Fruit fly (Drosophila melanogaster) whole organism, embryonic: Measurements from ENCODE around the gene CG31798.

Experiments used
- CG10147 ChIP-seq: fragments of 200-800 bp; sonication (Bioruptor generic); optimal IDR thresholded peaks from 2 replicates; lab custom pipeline; 2019; ENCODE audit warnings: missing biosample characterization, mild to moderate bottlenecking, missing genetic modification characterization, moderate library complexity
- CG10959 ChIP-seq: fragments of 200-800 bp; sonication (Bioruptor generic); IDR thresholded peaks from 2 replicates; pipeline ENCODE4 v1.3.6; 2022; ENCODE audit warnings: missing biosample characterization, missing genetic modification characterization
- CG12155 ChIP-seq: fragments of 200-800 bp; sonication (Bioruptor generic); optimal IDR thresholded peaks from 3 replicates; lab custom pipeline; 2016; ENCODE audit warnings: missing biosample characterization, missing genetic modification characterization
- CG12659 ChIP-seq: fragments of 200-800 bp; sonication (Bioruptor generic); optimal IDR thresholded peaks from 3 replicates; lab custom pipeline; 2017; ENCODE audit warnings: mild to moderate bottlenecking, missing biosample characterization, missing genetic modification reagents, missing genetic modification characterization
- CG13775 ChIP-seq: fragments of 200-800 bp; sonication (Bioruptor generic); optimal IDR thresholded peaks from 3 replicates; lab custom pipeline; 2017; ENCODE audit warnings: missing biosample characterization, mild to moderate bottlenecking, missing genetic modification characterization
- CG1792 ChIP-seq: fragments of 200-800 bp; sonication (Bioruptor generic); optimal IDR thresholded peaks from 2 replicates; lab custom pipeline; 2016; ENCODE audit warnings: missing biosample characterization, missing genetic modification characterization
- CG2712 ChIP-seq: fragments of 200-800 bp; optimal IDR thresholded peaks from 3 replicates; lab custom pipeline; 2019; ENCODE audit warnings: missing biosample characterization, mild to moderate bottlenecking, missing genetic modification characterization, moderate library complexity
- CG30020 ChIP-seq: fragments of 200-800 bp; optimal IDR thresholded peaks from 2 replicates; lab custom pipeline; 2019; ENCODE audit warnings: missing biosample characterization, mild to moderate bottlenecking, missing genetic modification characterization, moderate library complexity
- CG31441 ChIP-seq: fragments of 200-800 bp; sonication (Bioruptor generic); IDR thresholded peaks from 2 replicates; pipeline ENCODE4 v1.3.6; 2022; ENCODE audit warnings: missing biosample characterization, missing genetic modification characterization
- CG4404 ChIP-seq: fragments of 200-800 bp; sonication (Bioruptor generic); IDR thresholded peaks from 2 replicates; pipeline ENCODE4 v1.3.6; 2022; ENCODE audit warnings: missing biosample characterization, missing genetic modification characterization
- CG4617 ChIP-seq: fragments of 200-800 bp; sonication (Bioruptor generic); optimal IDR thresholded peaks from 3 replicates; lab custom pipeline; 2016; ENCODE audit warnings: missing biosample characterization, missing genetic modification characterization, borderline replicate concordance
- CG6683 ChIP-seq: fragments of 200-800 bp; sonication (Bioruptor generic); optimal IDR thresholded peaks from 2 replicates; lab custom pipeline; 2017; ENCODE audit warnings: missing biosample characterization, mild to moderate bottlenecking, missing genetic modification characterization, missing genetic modification reagents
- CG6689 ChIP-seq: fragments of 200-800 bp; sonication (Bioruptor generic); IDR thresholded peaks from 2 replicates; pipeline ENCODE4 v1.3.6; 2022; ENCODE audit warnings: missing biosample characterization, missing genetic modification characterization
- CG7556 ChIP-seq: fragments of 200-800 bp; sonication (Bioruptor generic); optimal IDR thresholded peaks from 2 replicates; lab custom pipeline; 2017; ENCODE audit warnings: missing biosample characterization, mild to moderate bottlenecking, missing genetic modification characterization
- CG8388 ChIP-seq: fragments of 200-800 bp; sonication (Bioruptor generic); optimal IDR thresholded peaks from 2 replicates; lab custom pipeline; 2019; ENCODE audit warnings: missing biosample characterization, mild to moderate bottlenecking, missing genetic modification characterization, moderate library complexity
- CG8765 ChIP-seq: fragments of 200-800 bp; sonication (Bioruptor generic); IDR thresholded peaks from 2 replicates; pipeline ENCODE4 v1.3.6; 2022; ENCODE audit warnings: missing biosample characterization, missing genetic modification characterization
- CG9609 ChIP-seq: fragments of 200-800 bp; sonication (Bioruptor generic); optimal IDR thresholded peaks from 3 replicates; lab custom pipeline; 2016; ENCODE audit warnings: missing biosample characterization, missing genetic modification characterization
- CHES-1-like ChIP-seq: fragments of 200-800 bp; sonication (Bioruptor generic); optimal IDR thresholded peaks from 2 replicates; lab custom pipeline; 2016; ENCODE audit warnings: missing biosample characterization, missing genetic modification characterization
- Dll ChIP-seq: fragments of 200-800 bp; sonication (Bioruptor generic); IDR thresholded peaks from 4 replicates; pipeline ENCODE4 v1.3.6; 2022; ENCODE audit warnings: missing biosample characterization, missing genetic modification characterization; ENCODE audit not compliant: partially characterized antibody
- Fer1 ChIP-seq: fragments of 200-800 bp; sonication (Bioruptor generic); optimal IDR thresholded peaks from 2 replicates; lab custom pipeline; 2017; ENCODE audit warnings: missing biosample characterization, mild to moderate bottlenecking, missing genetic modification characterization
- HLHmδ ChIP-seq: fragments of 200-800 bp; sonication (Bioruptor generic); optimal IDR thresholded peaks from 2 replicates; lab custom pipeline; 2018; ENCODE audit warnings: missing biosample characterization, mild to moderate bottlenecking, missing genetic modification characterization, moderate library complexity
- MESR4 ChIP-seq: fragments of 200-800 bp; sonication (Bioruptor generic); optimal IDR thresholded peaks from 2 replicates; lab custom pipeline; 2018; ENCODE audit warnings: missing biosample characterization, mild to moderate bottlenecking, missing genetic modification characterization, moderate library complexity
- Med ChIP-seq: fragments of 200-800 bp; sonication (Bioruptor generic); peaks from one replicate; lab custom pipeline; 2016; ENCODE audit warnings: missing biosample characterization, missing genetic modification characterization, mild to moderate bottlenecking, inconsistent platforms, moderate library complexity
- Meics ChIP-seq: fragments of 200-800 bp; sonication (Bioruptor generic); optimal IDR thresholded peaks from 2 replicates; lab custom pipeline; 2017; ENCODE audit warnings: missing biosample characterization, mild to moderate bottlenecking, missing genetic modification characterization
- Mrtf ChIP-seq: fragments of 200-800 bp; sonication (Bioruptor generic); IDR thresholded peaks from 3 replicates; pipeline ENCODE4 v1.3.6; 2022; ENCODE audit warnings: missing biosample characterization, missing genetic modification characterization
- Sry-β ChIP-seq: fragments of 200-800 bp; sonication (Bioruptor generic); optimal IDR thresholded peaks from 2 replicates; lab custom pipeline; 2018; ENCODE audit warnings: missing biosample characterization, mild to moderate bottlenecking, missing genetic modification characterization, moderate library complexity
- TFAM ChIP-seq: fragments of 200-800 bp; sonication (Bioruptor generic); optimal IDR thresholded peaks from 2 replicates; lab custom pipeline; 2017; ENCODE audit warnings: missing biosample characterization, missing genetic modification characterization, inconsistent platforms
- Taf1 ChIP-seq: fragments of 200-800 bp; sonication (Bioruptor generic); IDR thresholded peaks from 2 replicates; pipeline ENCODE4 v1.3.6; 2022; ENCODE audit warnings: missing biosample characterization, missing genetic modification characterization
- Trl ChIP-seq, 3 experiments: fragments of >200 bp in 2 of 3; fragments of 200-800 bp in 1 of 3; sonication (Bioruptor generic) in 1 of 3; optimal IDR thresholded peaks; 2 replicates in 1 of 3; 3 replicates in 2 of 3; lab custom pipeline; 2016 to 2017; ENCODE audit warnings: missing biosample characterization in 1 of 3, missing genetic modification characterization in 1 of 3
- Usf ChIP-seq: fragments of 200-800 bp; sonication (Bioruptor generic); optimal IDR thresholded peaks from 2 replicates; lab custom pipeline; 2017; ENCODE audit warnings: missing genotype, missing biosample characterization, missing genetic modification characterization
- ap ChIP-seq: fragments of 200-800 bp; sonication (Bioruptor generic); IDR thresholded peaks from 2 replicates; pipeline ENCODE4 v1.3.6; 2022; ENCODE audit warnings: missing biosample characterization, missing genetic modification characterization
- ash1 ChIP-seq: fragments of 200-800 bp; sonication (Bioruptor generic); optimal IDR thresholded peaks from 2 replicates; lab custom pipeline; 2018; ENCODE audit warnings: missing biosample characterization, mild to moderate bottlenecking, missing genetic modification characterization
- chn ChIP-seq: fragments of 200-800 bp; sonication (Bioruptor generic); optimal IDR thresholded peaks from 2 replicates; lab custom pipeline; 2016; ENCODE audit warnings: missing biosample characterization, missing genetic modification characterization
- hth ChIP-seq: fragments of >200 bp; optimal IDR thresholded peaks from 2 replicates; lab custom pipeline; 2017; ENCODE audit warnings: inconsistent platforms
- lab ChIP-seq: fragments of 200-800 bp; sonication (Bioruptor generic); optimal IDR thresholded peaks from 3 replicates; lab custom pipeline; 2017; ENCODE audit warnings: missing biosample characterization, missing genetic modification characterization, mild to moderate bottlenecking, moderate library complexity, missing genetic modification reagents
- nau ChIP-seq: fragments of 200-800 bp; sonication (Bioruptor generic); optimal IDR thresholded peaks from 3 replicates; lab custom pipeline; 2017; ENCODE audit warnings: missing biosample characterization, mild to moderate bottlenecking, missing genetic modification characterization, missing genetic modification reagents
- nmo ChIP-seq: fragments of 200-800 bp; sonication (Bioruptor generic); optimal IDR thresholded peaks from 2 replicates; lab custom pipeline; 2018; ENCODE audit warnings: missing biosample characterization, mild to moderate bottlenecking, missing genetic modification characterization, moderate library complexity
- nom ChIP-seq: fragments of 200-800 bp; sonication (Bioruptor generic); optimal IDR thresholded peaks from 2 replicates; lab custom pipeline; 2017; ENCODE audit warnings: missing biosample characterization, missing genetic modification characterization, mild to moderate bottlenecking, moderate library complexity, missing genetic modification reagents
- p53 ChIP-seq: fragments of 200-800 bp; sonication (Bioruptor generic); optimal IDR thresholded peaks from 2 replicates; lab custom pipeline; 2016; ENCODE audit warnings: missing biosample characterization, missing genetic modification characterization
- pan ChIP-seq, 4 experiments: fragments of >200 bp in 3 of 4; fragments of 200-800 bp in 1 of 4; sonication (Bioruptor generic) in 1 of 4; optimal IDR thresholded peaks in 3 of 4; IDR thresholded peaks in 1 of 4; 2 replicates each; pipeline versions ENCODE4 v1.3.6 to Lab custom; 2017 to 2022; ENCODE audit warnings: missing biosample characterization in 2 of 4, missing genetic modification characterization in 2 of 4, mixed read lengths in 1 of 4
- rib ChIP-seq: fragments of 200-800 bp; sonication (Bioruptor generic); IDR thresholded peaks from 2 replicates; pipeline ENCODE4 v1.3.6; 2022; ENCODE audit warnings: missing biosample characterization, missing genetic modification characterization
- sens ChIP-seq: fragments of 200-800 bp; sonication (Bioruptor generic); peaks from one replicate; lab custom pipeline; 2016; ENCODE audit warnings: missing biosample characterization, missing genetic modification characterization
- sisA ChIP-seq: fragments of 200-800 bp; sonication (Bioruptor generic); IDR thresholded peaks from 2 replicates; pipeline ENCODE4 v1.3.6; 2022; ENCODE audit warnings: missing biosample characterization, missing genetic modification characterization
- slbo ChIP-seq: fragments of 200-800 bp; sonication (Bioruptor generic); IDR thresholded peaks from 2 replicates; pipeline ENCODE4 v1.3.6; 2022; ENCODE audit warnings: missing biosample characterization, missing genetic modification characterization
- slp2 ChIP-seq: fragments of 200-800 bp; sonication (Bioruptor generic); optimal IDR thresholded peaks from 2 replicates; lab custom pipeline; 2016; ENCODE audit warnings: missing biosample characterization, missing genetic modification characterization
- stwl ChIP-seq: fragments of 200-800 bp; sonication (Bioruptor generic); optimal IDR thresholded peaks from 3 replicates; lab custom pipeline; 2018; ENCODE audit warnings: missing biosample characterization, mild to moderate bottlenecking, missing genetic modification characterization, moderate library complexity
- unpg ChIP-seq: fragments of 200-800 bp; sonication (Bioruptor generic); optimal IDR thresholded peaks from 3 replicates; lab custom pipeline; 2018; ENCODE audit warnings: missing biosample characterization, mild to moderate bottlenecking, missing genetic modification characterization, moderate library complexity
- wek ChIP-seq: fragments of 200-800 bp; sonication (Bioruptor generic); optimal IDR thresholded peaks from 3 replicates; lab custom pipeline; 2018; ENCODE audit warnings: missing biosample characterization, mild to moderate bottlenecking, missing genetic modification characterization, moderate library complexity
- z ChIP-seq: fragments of 200-800 bp; sonication (Bioruptor generic); IDR thresholded peaks from 3 replicates; pipeline ENCODE4 v1.3.6; 2022; ENCODE audit warnings: missing biosample characterization, missing genetic modification characterization

Gene CG31798

dm6 chr2L:19397617-19398316, 3.8 kb downstream of the CG31798 start (continued):
- TF ChIP-seq slp2 (GFP tag; lab: Kevin White, UChicago) (no peak), CG12155 (GFP tag; lab: Kevin White, UChicago) (peak; percentile 1), CG13775 (no peak), CG8765 (no peak), hth (lab: Kevin White, UChicago) (no peak), slbo (peak; percentile 39), HLHmδ (GFP tag; lab: Kevin White, UChicago) (no peak), CG6689 (GFP tag; lab: Robert Waterston, UW) (no peak), p53 (GFP tag; lab: Kevin White, UChicago) (no peak), CG30020 (no peak), ap (no peak), CG2712 (tag; lab: Kevin White, UChicago) (no peak), CG4404 (no peak), CG10147 (GFP tag; lab: Kevin White, UChicago) (no peak), sens (GFP tag; lab: Kevin White, UChicago) (peak; percentile 44), Med (GFP tag; lab: Kevin White, UChicago) (peak; percentile 72), ash1 (GFP tag; lab: Kevin White, UChicago) (no peak), unpg (GFP tag; lab: Kevin White, UChicago) (no peak), chn (GFP tag; lab: Kevin White, UChicago) (peak; percentile 8), Taf1 (GFP tag; lab: Robert Waterston, UW) (no peak), CG4617 (no peak), Meics (GFP tag; lab: Kevin White, UChicago) (peak; percentile 49), pan (optimal IDR thresholded peaks at IDR 0.05; lab: Kevin White, UChicago) (no peak), pan (GFP tag; optimal IDR thresholded peaks at IDR 0.05 in 1 of 2, IDR thresholded peaks at IDR 0.05 in 1 of 2) (peak in 1 of 2 experiments; percentile 30), CG8388 (GFP tag; lab: Kevin White, UChicago) (peak; percentile 12), TFAM (no peak), CG6683 (GFP tag; lab: Kevin White, UChicago) (no peak), CG12659 (GFP tag; lab: Kevin White, UChicago) (peak; percentile 15), sisA (GFP tag; lab: Robert Waterston, UW) (no peak; the same call in 1 of the 2 replicates), Dll (no peak), nmo (GFP tag; lab: Kevin White, UChicago) (peak; percentile 15), stwl (tag; lab: Kevin White, UChicago) (no peak), CG9609 (GFP tag; lab: Kevin White, UChicago) (no peak), Trl (optimal IDR thresholded peaks at IDR 0.05; lab: Kevin White, UChicago) (peak; percentile 78 to 81), Trl (GFP tag; optimal IDR thresholded peaks at IDR 0.05; lab: Kevin White, UChicago) (no peak), Sry-β (GFP tag; lab: Kevin White, UChicago) (no peak), z (GFP tag; lab: Robert Waterston, UW) (no peak), Usf (GFP tag; lab: Kevin White, UChicago) (no peak), CG31441 (no peak), nom (GFP tag; lab: Kevin White, UChicago) (no peak), Mrtf (GFP tag; lab: Robert Waterston, UW) (no peak), CG7556 (peak; percentile 40), Fer1 (GFP tag; lab: Kevin White, UChicago) (peak; percentile 27), nau (GFP tag; lab: Kevin White, UChicago) (peak; percentile 13), CG1792 (GFP tag; lab: Kevin White, UChicago) (no peak), MESR4 (GFP tag; lab: Kevin White, UChicago) (no peak), CG10959 (GFP tag; lab: Robert Waterston, UW) (no peak), lab (peak; percentile 32), wek (GFP tag; lab: Kevin White, UChicago) (no peak), CHES-1-like (GFP tag; lab: Kevin White, UChicago) (no peak), rib (GFP tag; lab: Robert Waterston, UW) (no peak)
